Worm (Caenorhabditis elegans): Measurements from ENCODE around the gene srw-123.

- TF ChIP-seq alr-1 (tag; optimal IDR thresholded peaks at IDR 0.05): no peak
- TF ChIP-seq nhr-77 (tag; optimal IDR thresholded peaks at IDR 0.05): no peak
- no peak for TF ChIP-seq snpc-4 (tag; optimal IDR thresholded peaks at IDR 0.05)
- no peak for TF ChIP-seq unc-62 (GFP tag; optimal IDR thresholded peaks at IDR 0.05)
- no peak for TF ChIP-seq ama-1 (optimal IDR thresholded peaks at IDR 0.05)
Observed at ce11 chrV:2962960-2963359, 12.2 kb downstream of the srw-123 start, which contains the start of gene srw-138.
